Fruit fly (Drosophila melanogaster) whole organism, wandering third instar larva: ENCODE data around the gene Acsx4.

Experiments used
- CG32264 ChIP-seq: fragments of 200-800 bp; sonication (Bioruptor generic); optimal IDR thresholded peaks from 2 replicates; lab custom pipeline; 2016; ENCODE audit warnings: missing biosample characterization, missing genetic modification characterization
- br ChIP-seq: fragments of 200-800 bp; sonication (Bioruptor generic); optimal IDR thresholded peaks from 2 replicates; lab custom pipeline; 2016; ENCODE audit warnings: missing biosample characterization, missing genetic modification characterization
- lola ChIP-seq: fragments of >200 bp; optimal IDR thresholded peaks from 2 replicates; lab custom pipeline; 2017; ENCODE audit warnings: missing biosample characterization, missing genetic modification characterization
- pan ChIP-seq: fragments of >200 bp; optimal IDR thresholded peaks from 2 replicates; lab custom pipeline; 2017
- sv ChIP-seq: fragments of 200-800 bp; sonication (Bioruptor generic); optimal IDR thresholded peaks from 3 replicates; lab custom pipeline; 2016; ENCODE audit warnings: missing biosample characterization, missing genetic modification characterization

- TF ChIP-seq pan (lab: Kevin White, UChicago) (no peak), br (no peak), sv (no peak), CG32264 (GFP tag; lab: Kevin White, UChicago) (no peak), lola (GFP tag; lab: Kevin White, UChicago) (no peak)
Observed at dm6 chr3R:19742893-19743292, 40.4 kb upstream of the Acsx4 start.
